Fruit fly (Drosophila melanogaster) whole organism, embryonic: ENCODE results near the gene Orp8.

Experiments
- CG10366 ChIP-seq: fragments of 200-800 bp; sonication (Bioruptor generic); IDR thresholded peaks from 2 replicates; pipeline ENCODE4 v1.3.6; 2022; ENCODE audit warnings: missing biosample characterization, missing genetic modification characterization
- CG11696 ChIP-seq: fragments of 200-800 bp; sonication (Bioruptor generic); IDR thresholded peaks from 2 replicates; pipeline ENCODE4 v1.3.6; 2022; ENCODE audit warnings: missing biosample characterization, missing genetic modification characterization
- CG12104 ChIP-seq: fragments of 200-800 bp; sonication (Bioruptor generic); optimal IDR thresholded peaks from 3 replicates; lab custom pipeline; 2016; ENCODE audit warnings: missing biosample characterization, missing genetic modification characterization
- CG12155 ChIP-seq: fragments of 200-800 bp; sonication (Bioruptor generic); optimal IDR thresholded peaks from 3 replicates; lab custom pipeline; 2016; ENCODE audit warnings: missing biosample characterization, missing genetic modification characterization
- CG12744 ChIP-seq: fragments of 200-800 bp; sonication (Bioruptor generic); optimal IDR thresholded peaks from 2 replicates; lab custom pipeline; 2016; ENCODE audit warnings: missing biosample characterization, missing genetic modification characterization
- CG16779 ChIP-seq: fragments of 200-800 bp; sonication (Bioruptor generic); IDR thresholded peaks from 2 replicates; pipeline ENCODE4 v1.3.6; 2022; ENCODE audit warnings: missing biosample characterization, missing genetic modification characterization
- CG16815 ChIP-seq: fragments of 200-800 bp; sonication (Bioruptor generic); optimal IDR thresholded peaks from 3 replicates; lab custom pipeline; 2017; ENCODE audit warnings: missing biosample characterization, mild to moderate bottlenecking, missing genetic modification characterization
- CG4707 ChIP-seq: fragments of 200-800 bp; sonication (Bioruptor generic); optimal IDR thresholded peaks from 2 replicates; lab custom pipeline; 2018; ENCODE audit warnings: missing biosample characterization, mild to moderate bottlenecking, missing genetic modification characterization, moderate library complexity
- CG4730 ChIP-seq: fragments of 200-800 bp; sonication (Bioruptor generic); IDR thresholded peaks from 2 replicates; pipeline ENCODE4 v1.3.6; 2022; ENCODE audit warnings: missing biosample characterization, missing genetic modification characterization
- CG5180 ChIP-seq: fragments of 200-800 bp; sonication (Bioruptor generic); optimal IDR thresholded peaks from 3 replicates; lab custom pipeline; 2017; ENCODE audit warnings: missing biosample characterization, missing genetic modification characterization, mild to moderate bottlenecking, moderate library complexity, missing genetic modification reagents
- CG6683 ChIP-seq: fragments of 200-800 bp; sonication (Bioruptor generic); optimal IDR thresholded peaks from 2 replicates; lab custom pipeline; 2017; ENCODE audit warnings: missing biosample characterization, mild to moderate bottlenecking, missing genetic modification characterization, missing genetic modification reagents
- CG6689 ChIP-seq: fragments of 200-800 bp; sonication (Bioruptor generic); IDR thresholded peaks from 2 replicates; pipeline ENCODE4 v1.3.6; 2022; ENCODE audit warnings: missing biosample characterization, missing genetic modification characterization
- CG7556 ChIP-seq: fragments of 200-800 bp; sonication (Bioruptor generic); optimal IDR thresholded peaks from 2 replicates; lab custom pipeline; 2017; ENCODE audit warnings: missing biosample characterization, mild to moderate bottlenecking, missing genetic modification characterization
- CG7963 ChIP-seq: fragments of 200-800 bp; sonication (Bioruptor generic); IDR thresholded peaks from 3 replicates; pipeline ENCODE4 v1.3.6; 2022; ENCODE audit warnings: missing biosample characterization, missing genetic modification characterization; ENCODE audit not compliant: partially characterized antibody
- CG8924 ChIP-seq: fragments of 200-800 bp; optimal IDR thresholded peaks from 3 replicates; lab custom pipeline; 2019; ENCODE audit warnings: missing biosample characterization, mild to moderate bottlenecking, missing genetic modification characterization, moderate library complexity
- Dbx ChIP-seq: fragments of 200-800 bp; sonication (Bioruptor generic); IDR thresholded peaks from 3 replicates; pipeline ENCODE4 v1.3.6; 2022; ENCODE audit warnings: missing biosample characterization, missing genetic modification characterization
- Dll ChIP-seq: fragments of 200-800 bp; sonication (Bioruptor generic); IDR thresholded peaks from 4 replicates; pipeline ENCODE4 v1.3.6; 2022; ENCODE audit warnings: missing biosample characterization, missing genetic modification characterization; ENCODE audit not compliant: partially characterized antibody
- Doc3 ChIP-seq: fragments of 200-800 bp; sonication (Bioruptor generic); IDR thresholded peaks from 3 replicates; pipeline ENCODE4 v1.3.6; 2022; ENCODE audit warnings: missing biosample characterization, missing genetic modification characterization; ENCODE audit not compliant: partially characterized antibody
- Eip74EF ChIP-seq, 2 experiments: fragments of 200-800 bp in 1 of 2; fragments of >200 bp in 1 of 2; sonication (Bioruptor generic) in 1 of 2; optimal IDR thresholded peaks; 2 replicates each; lab custom pipeline; 2017 to 2019; ENCODE audit warnings: missing biosample characterization in 2 of 2, missing genetic modification characterization in 2 of 2, mild to moderate bottlenecking in 1 of 2, moderate library complexity in 1 of 2
- Ets97D ChIP-seq: fragments of 200-800 bp; sonication (Bioruptor generic); optimal IDR thresholded peaks from 3 replicates; lab custom pipeline; 2016; ENCODE audit warnings: missing biosample characterization, missing genetic modification characterization
- Lhr ChIP-seq: fragments of 200-800 bp; sonication (Bioruptor generic); optimal IDR thresholded peaks from 3 replicates; lab custom pipeline; 2017; ENCODE audit warnings: mild to moderate bottlenecking, missing biosample characterization, missing genetic modification reagents, missing genetic modification characterization
- Mad ChIP-seq: fragments of 200-800 bp; sonication (Bioruptor generic); optimal IDR thresholded peaks from 2 replicates; lab custom pipeline; 2016; ENCODE audit warnings: missing biosample characterization, missing genetic modification characterization
- Myb ChIP-seq: fragments of 200-800 bp; sonication (Bioruptor generic); optimal IDR thresholded peaks from 2 replicates; lab custom pipeline; 2016; ENCODE audit warnings: missing biosample characterization, missing genetic modification characterization
- Poxn ChIP-seq: fragments of 200-800 bp; sonication (Bioruptor generic); IDR thresholded peaks from 2 replicates; pipeline ENCODE4 v1.3.6; 2022; ENCODE audit warnings: missing biosample characterization, missing genetic modification characterization
- Scr ChIP-seq: fragments of 200-800 bp; sonication (Bioruptor generic); IDR thresholded peaks from 2 replicates; pipeline ENCODE4 v1.3.6; 2022; ENCODE audit warnings: missing biosample characterization, missing genetic modification characterization; ENCODE audit not compliant: partially characterized antibody
- Xrp1 ChIP-seq: fragments of 200-800 bp; sonication (Bioruptor generic); IDR thresholded peaks from 2 replicates; pipeline ENCODE4 v1.3.6; 2022; ENCODE audit warnings: missing biosample characterization, missing genetic modification characterization
- ase ChIP-seq: fragments of 200-800 bp; sonication (Bioruptor generic); IDR thresholded peaks from 3 replicates; pipeline ENCODE4 v1.3.6; 2022; ENCODE audit warnings: missing biosample characterization, missing genetic modification characterization
- bsh ChIP-seq, 2 experiments: fragments of 200-800 bp; sonication (Bioruptor generic); optimal IDR thresholded peaks; 2 replicates each; lab custom pipeline; 2017 to 2018; ENCODE audit warnings: mild to moderate bottlenecking in 2 of 2, missing biosample characterization in 2 of 2, missing genetic modification characterization in 2 of 2, moderate library complexity in 1 of 2
- chif ChIP-seq, 2 experiments: fragments of 200-800 bp; sonication (Bioruptor generic); optimal IDR thresholded peaks; 3 replicates each; lab custom pipeline; 2016; ENCODE audit warnings: missing biosample characterization in 2 of 2, missing genetic modification characterization in 2 of 2
- chinmo ChIP-seq: fragments of 200-800 bp; sonication (Bioruptor generic); IDR thresholded peaks from 4 replicates; pipeline ENCODE4 v1.3.6; 2022; ENCODE audit warnings: missing biosample characterization, missing genetic modification characterization; ENCODE audit not compliant: partially characterized antibody
- dimm ChIP-seq: fragments of 200-800 bp; sonication (Bioruptor generic); IDR thresholded peaks from 2 replicates; pipeline ENCODE4 v1.3.6; 2022; ENCODE audit warnings: missing biosample characterization, missing genetic modification characterization
- dysf ChIP-seq: fragments of 200-800 bp; sonication (Bioruptor generic); IDR thresholded peaks from 3 replicates; pipeline ENCODE4 v1.3.6; 2022; ENCODE audit warnings: missing biosample characterization, missing genetic modification characterization
- eve ChIP-seq, 2 experiments: fragments of >200 bp; optimal IDR thresholded peaks; 2 replicates each; lab custom pipeline; 2017; ENCODE audit warnings: missing biosample characterization in 2 of 2, missing genetic modification characterization in 2 of 2
- ewg ChIP-seq: fragments of 200-800 bp; sonication (Bioruptor generic); optimal IDR thresholded peaks from 3 replicates; lab custom pipeline; 2017; ENCODE audit warnings: mild to moderate bottlenecking, missing biosample characterization, missing genetic modification reagents, missing genetic modification characterization
- gcm ChIP-seq: fragments of 200-800 bp; sonication (Bioruptor generic); optimal IDR thresholded peaks from 2 replicates; lab custom pipeline; 2019; ENCODE audit warnings: missing biosample characterization, mild to moderate bottlenecking, missing genetic modification characterization, moderate library complexity
- gt ChIP-seq: fragments of 200-800 bp; sonication (Bioruptor generic); IDR thresholded peaks from 2 replicates; pipeline ENCODE4 v1.3.6; 2022; ENCODE audit warnings: missing biosample characterization, missing genetic modification characterization
- kah ChIP-seq: fragments of 200-800 bp; sonication (Bioruptor generic); optimal IDR thresholded peaks from 2 replicates; lab custom pipeline; 2018; ENCODE audit warnings: missing biosample characterization, mild to moderate bottlenecking, missing genetic modification characterization
- lola ChIP-seq, 3 experiments: fragments of >200 bp in 2 of 3; fragments of 200-800 bp in 1 of 3; sonication (Bioruptor generic) in 1 of 3; optimal IDR thresholded peaks; 2 replicates each; lab custom pipeline; 2017 to 2019; ENCODE audit warnings: missing biosample characterization in 3 of 3, missing genetic modification characterization in 3 of 3, mild to moderate bottlenecking in 1 of 3, moderate library complexity in 1 of 3
- luna ChIP-seq: fragments of 200-800 bp; sonication (Bioruptor generic); optimal IDR thresholded peaks from 2 replicates; lab custom pipeline; 2016; ENCODE audit warnings: missing biosample characterization, missing genetic modification characterization
- phol ChIP-seq: fragments of 200-800 bp; sonication (Bioruptor generic); optimal IDR thresholded peaks from 3 replicates; lab custom pipeline; 2018; ENCODE audit warnings: missing biosample characterization, mild to moderate bottlenecking, missing genetic modification characterization, moderate library complexity
- row ChIP-seq: fragments of 200-800 bp; sonication (Bioruptor generic); IDR thresholded peaks from 3 replicates; pipeline ENCODE4 v1.3.6; 2022; ENCODE audit warnings: missing biosample characterization, missing genetic modification characterization
- seq ChIP-seq: fragments of 200-800 bp; sonication (Bioruptor generic); IDR thresholded peaks from 2 replicates; pipeline ENCODE4 v1.3.6; 2022; ENCODE audit warnings: missing biosample characterization, missing genetic modification characterization
- sim ChIP-seq: fragments of 200-800 bp; sonication (Bioruptor generic); IDR thresholded peaks from 2 replicates; pipeline ENCODE4 v1.3.6; 2022; ENCODE audit warnings: missing biosample characterization, missing genetic modification characterization
- slp2 ChIP-seq: fragments of 200-800 bp; sonication (Bioruptor generic); optimal IDR thresholded peaks from 2 replicates; lab custom pipeline; 2016; ENCODE audit warnings: missing biosample characterization, missing genetic modification characterization
- sob ChIP-seq: fragments of 200-800 bp; sonication (Bioruptor generic); IDR thresholded peaks from 2 replicates; pipeline ENCODE4 v1.3.6; 2022; ENCODE audit warnings: missing biosample characterization, missing genetic modification characterization
- tap ChIP-seq: fragments of 200-800 bp; optimal IDR thresholded peaks from 3 replicates; lab custom pipeline; 2019; ENCODE audit warnings: missing biosample characterization, mild to moderate bottlenecking, missing genetic modification characterization, moderate library complexity
- ttk ChIP-seq: fragments of 200-800 bp; sonication (Bioruptor generic); IDR thresholded peaks from 2 replicates; pipeline ENCODE4 v2.1.2; 2022; ENCODE audit warnings: missing biosample characterization, missing genetic modification characterization
- yki ChIP-seq: fragments of >200 bp; optimal IDR thresholded peaks from 3 replicates; lab custom pipeline; 2018

Orp8 gene

dm6 chr3R:20292030-20292879 lies 16.9 kb upstream of the Orp8 start (continued):
- TF ChIP-seq chif (GFP tag; optimal IDR thresholded peaks at IDR 0.05; lab: Kevin White, UChicago) = peak; percentile 58 to 82
- TF ChIP-seq tap (tag; lab: Kevin White, UChicago) = no peak
- peak; percentile 29; the same call in 1 of the 3 replicates for TF ChIP-seq ase
- no peak for TF ChIP-seq gcm (GFP tag; lab: Kevin White, UChicago)
- no peak for TF ChIP-seq Dbx (GFP tag; lab: Robert Waterston, UW)
- TF ChIP-seq Eip74EF (GFP tag; optimal IDR thresholded peaks at IDR 0.05; lab: Kevin White, UChicago) = no peak
- TF ChIP-seq Mad (GFP tag; lab: Kevin White, UChicago) = peak; percentile 13
- TF ChIP-seq gt (GFP tag; lab: Robert Waterston, UW) = peak; percentile 28; the same call in 1 of the 2 replicates
- peak; percentile 17 for TF ChIP-seq Myb
- TF ChIP-seq Ets97D (GFP tag; lab: Kevin White, UChicago) = no peak
- no peak for TF ChIP-seq CG5180 (GFP tag; lab: Kevin White, UChicago)
- TF ChIP-seq eve (GFP tag; optimal IDR thresholded peaks at IDR 0.05; lab: Kevin White, UChicago) = peak in 1 of 2 experiments; percentile 62
- TF ChIP-seq bsh (GFP tag; optimal IDR thresholded peaks at IDR 0.05; lab: Kevin White, UChicago) = peak; percentile 64 to 66
- peak; percentile 40; the same call in 1 of the 2 replicates for TF ChIP-seq CG6689 (GFP tag; lab: Robert Waterston, UW)
- no peak; the same call in 1 of the 2 replicates for TF ChIP-seq ttk
- TF ChIP-seq CG8924 (tag; lab: Kevin White, UChicago) = peak; percentile 77
- TF ChIP-seq CG6683 (GFP tag; lab: Kevin White, UChicago) = no peak
- TF ChIP-seq Lhr (GFP tag; lab: Kevin White, UChicago) = no peak
- no peak for TF ChIP-seq sim (GFP tag; lab: Robert Waterston, UW)
- 0 out of 3 replicates have a peak, but pooled peaks have one; percentile 14 for TF ChIP-seq dysf
- TF ChIP-seq ewg (GFP tag; lab: Kevin White, UChicago) = no peak
- TF ChIP-seq CG7556 = peak; percentile 85
- no peak for TF ChIP-seq luna (GFP tag; lab: Kevin White, UChicago)
- TF ChIP-seq CG16815 (GFP tag; lab: Kevin White, UChicago) = peak; percentile 75
- TF ChIP-seq, all 482 proteins: peak for 172

- TF ChIP-seq CG16779 (GFP tag; lab: Robert Waterston, UW) (no peak), CG12104 (GFP tag; lab: Kevin White, UChicago) (no peak), sob (GFP tag; lab: Robert Waterston, UW) (no peak), kah (GFP tag; lab: Kevin White, UChicago) (no peak), slp2 (no peak), CG10366 (GFP tag; lab: Robert Waterston, UW) (no peak), chinmo (GFP tag; lab: Robert Waterston, UW) (0 out of 4 replicates have a peak, but pooled peaks have one; percentile 71), CG12744 (no peak), lola (GFP tag; optimal IDR thresholded peaks at IDR 0.05; lab: Kevin White, UChicago) (no peak), CG4730 (GFP tag; lab: Robert Waterston, UW) (no peak), row (GFP tag; lab: Robert Waterston, UW) (no peak), Dll (GFP tag; lab: Robert Waterston, UW) (peak; percentile 26; the same call in 1 of the 4 replicates), Xrp1 (no peak), CG12155 (no peak), Poxn (no peak), CG11696 (GFP tag; lab: Robert Waterston, UW) (no peak), seq (GFP tag; lab: Robert Waterston, UW) (no peak), dimm (GFP tag; lab: Robert Waterston, UW) (no peak), phol (tag; lab: Kevin White, UChicago) (peak; percentile 52), yki (peak; percentile 76), Scr (GFP tag; lab: Robert Waterston, UW) (peak; percentile 37; the same call in 1 of the 2 replicates), CG7963 (GFP tag; lab: Robert Waterston, UW) (no peak), CG4707 (GFP tag; lab: Kevin White, UChicago) (no peak), Doc3 (GFP tag; lab: Robert Waterston, UW) (0 out of 3 replicates have a peak, but pooled peaks have one; percentile 14)
Measured at dm6 chr3R:20292880-20293491, 16.2 kb upstream of the Orp8 start.
